Worm (Caenorhabditis elegans) whole organism, young adult: ENCODE measurements around the gene F13D12.8.

ENCODE experiments used
- B0035.1 ChIP-seq: sonication (generic microtip); optimal IDR thresholded peaks from 2 replicates; lab custom pipeline; 2016; ENCODE audit warnings: missing genetic modification characterization, mild to moderate bottlenecking, missing compliant biosample characterization, missing genotype, missing genetic modification reagents
- D2030.7 ChIP-seq: fragments of 200-800 bp; sonication (Bioruptor generic); IDR thresholded peaks from 2 replicates; pipeline ENCODE4 v1.3.6; 2022; ENCODE audit warnings: missing genetic modification reagents, missing genetic modification characterization, missing compliant biosample characterization
- F23B12.7 ChIP-seq: sonication (generic microtip); optimal IDR thresholded peaks from 2 replicates; lab custom pipeline; 2017; ENCODE audit warnings: missing genetic modification characterization, mild to moderate bottlenecking, missing compliant biosample characterization, antibody characterized with exemption, moderate library complexity; ENCODE audit not compliant: insufficient read depth
- F39B2.1 ChIP-seq: fragments of 200-800 bp; sonication (Bioruptor generic); IDR thresholded peaks from 2 replicates; pipeline ENCODE4 v1.3.6; 2022; ENCODE audit warnings: missing genetic modification reagents, missing genetic modification characterization, missing compliant biosample characterization
- F49E8.2 ChIP-seq: sonication (generic microtip); optimal IDR thresholded peaks from 3 replicates; lab custom pipeline; 2017; ENCODE audit warnings: missing genetic modification characterization, mild to moderate bottlenecking, missing compliant biosample characterization, antibody characterized with exemption, moderate library complexity; ENCODE audit not compliant: insufficient read depth
- F57C9.4 ChIP-seq: sonication (generic microtip); optimal IDR thresholded peaks from 2 replicates; lab custom pipeline; 2017; ENCODE audit warnings: mild to moderate bottlenecking, missing genetic modification characterization, missing compliant biosample characterization
- K12H6.12 ChIP-seq: fragments of 200-800 bp; sonication (Bioruptor generic); optimal IDR thresholded peaks from 2 replicates; lab custom pipeline; 2018; ENCODE audit warnings: mild to moderate bottlenecking, missing genetic modification characterization, missing compliant biosample characterization
- T07F8.4 ChIP-seq: sonication (generic microtip); optimal IDR thresholded peaks from 2 replicates; lab custom pipeline; 2016; ENCODE audit warnings: mild to moderate bottlenecking, missing genetic modification characterization, moderate library complexity, missing compliant biosample characterization
- Y56A3A.18 ChIP-seq: fragments of 200-800 bp; sonication (Bioruptor generic); IDR thresholded peaks from 2 replicates; pipeline ENCODE4 v1.3.6; 2022; ENCODE audit warnings: missing genetic modification reagents, missing genetic modification characterization, missing compliant biosample characterization
- Y67H2A.10 ChIP-seq: fragments of 200-800 bp; sonication (Bioruptor generic); conservative IDR thresholded peaks from 2 replicates; pipeline ENCODE4 v1.3.6; 2022; ENCODE audit warnings: missing genetic modification reagents, missing genetic modification characterization, missing compliant biosample characterization
- Y79H2A.3 ChIP-seq: fragments of 200-800 bp; sonication (Bioruptor generic); conservative IDR thresholded peaks from 2 replicates; pipeline ENCODE4 v1.3.6; 2022; ENCODE audit warnings: missing genetic modification reagents, missing genetic modification characterization, missing compliant biosample characterization
- Y95B8A.8 ChIP-seq: fragments of 200-800 bp; sonication (Bioruptor generic); IDR thresholded peaks from 2 replicates; pipeline ENCODE4 v1.3.6; 2022; ENCODE audit warnings: missing genetic modification reagents, missing genetic modification characterization, missing compliant biosample characterization
- ZK185.1 ChIP-seq: sonication (generic microtip); optimal IDR thresholded peaks from 2 replicates; lab custom pipeline; 2016; ENCODE audit warnings: mild to moderate bottlenecking, missing genetic modification characterization, missing compliant biosample characterization; ENCODE audit not compliant: poor library complexity, severe bottlenecking
- ama-1 ChIP-seq, 3 experiments: fragments of 150-350 bp in 1 of 3; sonication (generic microtip) in 2 of 3; optimal IDR thresholded peaks; 2 replicates each; lab custom pipeline; 2014 to 2018; ENCODE audit warnings: missing biosample characterization in 2 of 3, missing genetic modification characterization in 2 of 3, missing genetic modification reagents in 2 of 3
- athp-1 ChIP-seq: sonication (generic microtip); optimal IDR thresholded peaks from 2 replicates; lab custom pipeline; 2017; ENCODE audit warnings: mild to moderate bottlenecking, missing genetic modification characterization, missing compliant biosample characterization
- attf-5 ChIP-seq: fragments of 200-800 bp; sonication (Bioruptor generic); optimal IDR thresholded peaks from 2 replicates; lab custom pipeline; 2018; ENCODE audit warnings: mild to moderate bottlenecking, missing genetic modification characterization, missing compliant biosample characterization
- bed-1 ChIP-seq: fragments of 200-800 bp; sonication (Bioruptor generic); IDR thresholded peaks from 2 replicates; pipeline ENCODE4 v1.3.6; 2022; ENCODE audit warnings: missing genetic modification reagents, missing genetic modification characterization, missing compliant biosample characterization
- bed-2 ChIP-seq: fragments of 200-800 bp; sonication (Bioruptor generic); IDR thresholded peaks from 2 replicates; pipeline ENCODE4 v1.3.6; 2022; ENCODE audit warnings: missing genetic modification reagents, missing genetic modification characterization, missing compliant biosample characterization
- ccch-3 ChIP-seq: fragments of 200-800 bp; sonication (Bioruptor generic); optimal IDR thresholded peaks from 2 replicates; lab custom pipeline; 2018; ENCODE audit warnings: mild to moderate bottlenecking, missing genetic modification characterization, missing compliant biosample characterization
- ceh-27 ChIP-seq: fragments of 200-800 bp; sonication (Bioruptor generic); optimal IDR thresholded peaks from 2 replicates; lab custom pipeline; 2018; ENCODE audit warnings: mild to moderate bottlenecking, missing genetic modification characterization, moderate library complexity, missing compliant biosample characterization
- ceh-40 ChIP-seq: fragments of 200-800 bp; sonication (Bioruptor generic); IDR thresholded peaks from 2 replicates; pipeline ENCODE4 v1.3.6; 2022; ENCODE audit warnings: missing genetic modification characterization, missing compliant biosample characterization
- chd-7 ChIP-seq: sonication (generic microtip); optimal IDR thresholded peaks from 2 replicates; lab custom pipeline; 2016; ENCODE audit warnings: mild to moderate bottlenecking, missing genetic modification characterization, moderate library complexity, missing compliant biosample characterization
- efl-1 ChIP-seq: fragments of 150-350 bp; optimal IDR thresholded peaks from 2 replicates; lab custom pipeline; 2014; ENCODE audit warnings: missing biosample characterization, missing genetic modification reagents, missing genetic modification characterization
- hmg-1.2 ChIP-seq: fragments of 200-800 bp; sonication (Bioruptor generic); IDR thresholded peaks from 2 replicates; pipeline ENCODE4 v1.3.6; 2022; ENCODE audit warnings: missing genetic modification reagents, missing genetic modification characterization, missing compliant biosample characterization
- lin-35 ChIP-seq, 3 experiments: fragments of 150-350 bp in 2 of 3; sonication (generic microtip) in 1 of 3; optimal IDR thresholded peaks; 2 replicates each; lab custom pipeline; 2014 to 2018; ENCODE audit warnings: missing biosample characterization in 3 of 3, missing genetic modification characterization in 3 of 3, missing genetic modification reagents in 3 of 3
- lin-54 ChIP-seq: fragments of 200-800 bp; sonication (Bioruptor generic); optimal IDR thresholded peaks from 2 replicates; lab custom pipeline; 2018; ENCODE audit warnings: mild to moderate bottlenecking, missing genetic modification characterization, missing compliant biosample characterization
- lir-1 ChIP-seq: fragments of 200-800 bp; sonication (Bioruptor generic); conservative IDR thresholded peaks from 2 replicates; pipeline ENCODE4 v1.3.6; 2022; ENCODE audit warnings: missing genetic modification reagents, missing genetic modification characterization, missing compliant biosample characterization
- lsl-1 ChIP-seq: fragments of 200-800 bp; sonication (Bioruptor generic); optimal IDR thresholded peaks from 2 replicates; lab custom pipeline; 2018; ENCODE audit warnings: mild to moderate bottlenecking, missing genetic modification characterization, moderate library complexity, missing compliant biosample characterization
- madf-6 ChIP-seq: fragments of 200-800 bp; sonication (Bioruptor generic); IDR thresholded peaks from 2 replicates; pipeline ENCODE4 v1.3.6; 2022; ENCODE audit warnings: missing genetic modification reagents, missing genetic modification characterization, missing compliant biosample characterization
- madf-8 ChIP-seq: fragments of 200-800 bp; sonication (Bioruptor generic); conservative IDR thresholded peaks from 2 replicates; pipeline ENCODE4 v1.3.6; 2022; ENCODE audit warnings: missing genetic modification reagents, missing genetic modification characterization, missing compliant biosample characterization
- mxl-1 ChIP-seq: sonication (generic microtip); optimal IDR thresholded peaks from 2 replicates; lab custom pipeline; 2016; ENCODE audit warnings: missing genetic modification characterization, missing compliant biosample characterization
- nhr-120 ChIP-seq: fragments of 200-800 bp; sonication (Bioruptor generic); IDR thresholded peaks from 2 replicates; pipeline ENCODE4 v1.3.6; 2022; ENCODE audit warnings: missing genetic modification characterization, missing compliant biosample characterization
- rcor-1 ChIP-seq: fragments of 200-800 bp; sonication (Bioruptor generic); IDR thresholded peaks from 2 replicates; pipeline ENCODE4 v1.3.6; 2022; ENCODE audit warnings: missing genetic modification reagents, missing genetic modification characterization, missing compliant biosample characterization
- zim-3 ChIP-seq: sonication (generic microtip); optimal IDR thresholded peaks from 2 replicates; lab custom pipeline; 2017; ENCODE audit warnings: mild to moderate bottlenecking, missing genetic modification characterization, moderate library complexity, missing compliant biosample characterization

F13D12.8 gene

DNA sequence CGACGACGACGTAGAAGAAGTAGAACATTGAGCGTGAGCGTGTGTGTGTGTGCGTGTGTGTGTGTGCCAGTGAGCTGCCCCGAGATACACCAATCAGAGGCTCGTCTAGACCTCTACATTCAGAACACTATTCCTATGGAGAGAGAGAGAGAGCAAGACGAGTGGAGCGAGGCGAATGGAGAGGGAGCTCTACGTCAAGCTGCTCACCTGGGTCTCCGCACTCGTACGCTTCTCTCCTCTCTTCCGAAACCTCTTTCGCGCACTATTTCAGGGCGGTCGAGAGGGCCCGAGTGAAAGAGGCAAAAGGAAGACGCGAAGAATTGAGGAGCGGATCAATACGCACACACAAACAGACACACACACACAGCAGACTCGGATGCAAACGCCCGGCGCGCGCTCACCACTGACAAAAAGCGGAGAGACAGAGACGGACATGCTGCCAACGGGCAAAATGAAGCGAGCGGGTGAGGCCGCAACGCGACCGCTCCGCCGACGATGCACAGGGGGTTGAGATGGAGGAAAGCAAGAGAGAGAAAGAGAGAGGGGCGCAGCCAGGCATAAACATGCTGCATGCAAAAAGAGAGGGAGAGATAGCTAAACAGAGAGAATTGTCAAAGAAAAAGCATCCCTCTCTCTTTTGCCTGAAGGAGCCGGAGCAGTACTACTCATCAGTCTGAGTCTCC, 17.2 kb upstream of the F13D12.8 start (continued):
- no peak for TF ChIP-seq ama-1 (optimal IDR thresholded peaks at IDR 0.05; lab: Kevin White, UChicago)
- TF ChIP-seq ama-1 (GFP tag; optimal IDR thresholded peaks at IDR 0.05; lab: Kevin White, UChicago): no peak
- TF ChIP-seq attf-5 (GFP tag; lab: Kevin White, UChicago): peak; percentile 89
- peak; percentile 74 for TF ChIP-seq chd-7 (tag; lab: Kevin White, UChicago)
- TF ChIP-seq B0035.1 (tag; lab: Kevin White, UChicago): peak; percentile 38
- no peak for TF ChIP-seq Y79H2A.3 (GFP tag; lab: Robert Waterston, UW)
- peak; percentile 87 for TF ChIP-seq K12H6.12
- TF ChIP-seq bed-2 (GFP tag; lab: Robert Waterston, UW): peak; percentile 49; the same call in 1 of the 2 replicates

DNA sequence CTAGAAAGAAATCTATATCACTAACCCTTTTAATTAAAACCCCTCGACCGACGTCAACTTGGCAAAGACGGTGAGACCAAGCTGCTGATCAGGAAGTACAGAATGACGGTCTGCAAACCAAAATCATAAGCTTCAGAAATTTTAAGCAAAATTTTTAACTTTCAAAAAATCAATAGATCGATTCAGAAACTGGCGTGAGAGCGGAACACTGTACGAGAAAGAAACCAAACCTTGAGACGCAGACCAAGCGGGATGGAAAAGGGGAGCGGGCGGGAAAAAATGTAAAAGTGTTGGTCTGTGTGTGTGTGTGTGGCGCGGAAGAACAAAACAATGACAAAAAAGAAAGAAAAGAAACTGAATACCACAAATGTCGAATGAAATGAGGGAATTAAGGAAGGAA, 16.1 kb upstream of the F13D12.8 start, which contains the start of the genes F44E5.17 and gpb-1:
Gene F44E5.17 (minus strand): TSS at position 101 of the 400 bp plus-strand sequence.
Gene gpb-1 (minus strand): TSS at position 118 of the 400 bp plus-strand sequence.
- TF ChIP-seq ZK185.1 (tag; lab: Kevin White, UChicago) (no peak), lin-54 (GFP tag; lab: Kevin White, UChicago) (no peak), bed-1 (GFP tag; lab: Robert Waterston, UW) (no peak), F39B2.1 (GFP tag; lab: Robert Waterston, UW) (no peak), hmg-1.2 (GFP tag; lab: Robert Waterston, UW) (peak; percentile 11; the same call in 1 of the 2 replicates), Y95B8A.8 (GFP tag; lab: Robert Waterston, UW) (no peak), efl-1 (GFP tag; lab: Kevin White, UChicago) (peak; percentile 6), F57C9.4 (no peak), Y67H2A.10 (no peak)
- TF ChIP-seq, all 124 proteins: peak for 2

DNA sequence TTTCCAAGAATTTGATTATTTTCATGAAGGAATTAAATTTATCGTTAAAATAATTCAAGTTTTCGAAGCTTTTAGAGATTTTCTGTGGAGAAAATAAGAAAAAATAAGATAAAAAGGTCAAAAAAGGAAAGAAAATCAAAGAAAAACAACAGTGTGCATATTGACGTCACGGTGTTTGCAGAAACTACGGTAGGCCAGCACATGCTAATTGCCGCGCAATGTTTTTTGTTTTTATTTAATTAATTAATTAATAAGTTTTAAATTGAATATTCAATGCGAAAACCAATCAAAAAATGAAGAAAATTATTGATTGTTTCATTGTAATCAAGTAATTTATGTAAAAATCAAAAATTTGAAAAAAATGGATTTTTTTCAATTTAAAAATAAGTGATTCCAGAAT, 15.5 kb upstream of the F13D12.8 start:
- TF ChIP-seq ZK185.1 (tag; lab: Kevin White, UChicago): no peak
- no peak for TF ChIP-seq lir-1
- TF ChIP-seq F57C9.4: no peak
- TF ChIP-seq athp-1 (tag; lab: Kevin White, UChicago): peak; percentile 27
- TF ChIP-seq D2030.7 (GFP tag; lab: Robert Waterston, UW): 0 out of 2 replicates have a peak, but pooled peaks have one; percentile 13
- TF ChIP-seq nhr-120 (GFP tag; lab: Robert Waterston, UW): no peak
- TF ChIP-seq mxl-1 (tag; lab: Kevin White, UChicago): no peak
- TF ChIP-seq rcor-1 (GFP tag; lab: Robert Waterston, UW): no peak
- no peak for TF ChIP-seq Y56A3A.18
- TF ChIP-seq ceh-27 (GFP tag; lab: Kevin White, UChicago): no peak
- TF ChIP-seq madf-8: no peak
- peak; percentile 67 for TF ChIP-seq lsl-1
- no peak for TF ChIP-seq chd-7 (tag; lab: Kevin White, UChicago)
- no peak for TF ChIP-seq ceh-40 (GFP tag; lab: Robert Waterston, UW)
- TF ChIP-seq ccch-3 (GFP tag; lab: Kevin White, UChicago): no peak
- no peak for TF ChIP-seq F49E8.2 (tag; lab: Kevin White, UChicago)
- peak; percentile 1 for TF ChIP-seq F23B12.7 (tag; lab: Kevin White, UChicago)
- TF ChIP-seq madf-6 (GFP tag; lab: Robert Waterston, UW): peak; percentile 39; the same call in 1 of the 2 replicates
- no peak for TF ChIP-seq T07F8.4 (tag; lab: Kevin White, UChicago)
- no peak for TF ChIP-seq lin-35 (GFP tag; optimal IDR thresholded peaks at IDR 0.05; lab: Kevin White, UChicago)
- no peak for TF ChIP-seq zim-3
